Worm (Caenorhabditis elegans): ENCODE measurements around the gene F07B10.4.

The F07B10.4 gene

ce11 chrV:11263025-11263424 lies at the start of gene F07B10.4:
F07B10.4 (minus strand) TSS chrV:11263125.
- TF ChIP-seq ref-2 (tag; optimal IDR thresholded peaks at IDR 0.05) (no peak), C08G9.2 (tag; optimal IDR thresholded peaks at IDR 0.05) (no peak), T23F11.4 (GFP tag; optimal IDR thresholded peaks at IDR 0.05) (no peak), hlh-30 (tag; optimal IDR thresholded peaks at IDR 0.05; ENCODE audit: insufficient read depth) (no peak), che-1 (tag; optimal IDR thresholded peaks at IDR 0.05) (no peak), zip-5 (tag; optimal IDR thresholded peaks at IDR 0.05) (no peak), rnt-1 (tag; optimal IDR thresholded peaks at IDR 0.05) (no peak), unc-3 (GFP tag; conservative IDR thresholded peaks at IDR 0.05) (no peak), unc-3 (tag; optimal IDR thresholded peaks at IDR 0.05) (no peak), tbx-7 (tag; optimal IDR thresholded peaks at IDR 0.05) (no peak), ceh-48 (tag; optimal IDR thresholded peaks at IDR 0.05) (no peak), npax-4 (tag; optimal IDR thresholded peaks at IDR 0.05) (no peak), Y22D7AL.16 (tag; optimal IDR thresholded peaks at IDR 0.05) (no peak), pat-9 (tag; optimal IDR thresholded peaks at IDR 0.05) (no peak)

- TF ChIP-seq ceh-19 (GFP tag; optimal IDR thresholded peaks at IDR 0.05) (no peak), elt-2 (tag; optimal IDR thresholded peaks at IDR 0.05) (peak; percentile 95)
These were observed 48.1 kb upstream of the F07B10.4 start, which contains the start of gene T03F7.7 for ce11 chrV:11311013-11311472. T03F7.7 (plus strand) TSS chrV:11311422.

- TF ChIP-seq nfya-1 (tag; optimal IDR thresholded peaks at IDR 0.05) (peak; percentile 59), pat-9 (tag; optimal IDR thresholded peaks at IDR 0.05) (peak; percentile 19), hlh-6 (tag; optimal IDR thresholded peaks at IDR 0.05) (peak; percentile 15), ceh-34 (tag; optimal IDR thresholded peaks at IDR 0.05) (peak; percentile 6), rnt-1 (tag; optimal IDR thresholded peaks at IDR 0.05) (peak; percentile 66), unc-86 (tag; optimal IDR thresholded peaks at IDR 0.05) (no peak), gmeb-2 (tag; optimal IDR thresholded peaks at IDR 0.05) (no peak), unc-55 (GFP tag; optimal IDR thresholded peaks at IDR 0.05) (peak; percentile 55), ceh-18 (tag; optimal IDR thresholded peaks at IDR 0.05) (peak; percentile 85)
These were observed 46.0 kb upstream of the F07B10.4 start for ce11 chrV:11308915-11309314.

- TF ChIP-seq hlh-15 (tag; optimal IDR thresholded peaks at IDR 0.05) (no peak), pax-1 (tag; optimal IDR thresholded peaks at IDR 0.05) (no peak), tbx-7 (tag; optimal IDR thresholded peaks at IDR 0.05) (no peak), F13H6.1 (tag; optimal IDR thresholded peaks at IDR 0.05) (no peak), sox-4 (tag; optimal IDR thresholded peaks at IDR 0.05) (no peak), ceh-24 (tag; optimal IDR thresholded peaks at IDR 0.05) (no peak)
These were observed 45.4 kb upstream of the F07B10.4 start, which contains the start of gene snf-11 for ce11 chrV:11308346-11308745. snf-11 (minus strand) TSS chrV:11308446.

- TF ChIP-seq ceh-18 (tag; optimal IDR thresholded peaks at IDR 0.05) (peak; percentile 83), rnt-1 (tag; optimal IDR thresholded peaks at IDR 0.05) (peak; percentile 75), nfya-1 (tag; optimal IDR thresholded peaks at IDR 0.05) (peak; percentile 6), unc-55 (GFP tag; optimal IDR thresholded peaks at IDR 0.05) (peak; percentile 95), sdc-2 (tag; optimal IDR thresholded peaks at IDR 0.05) (no peak)
These were observed 44.9 kb upstream of the F07B10.4 start for ce11 chrV:11307781-11308180.

- TF ChIP-seq rnt-1 (tag; optimal IDR thresholded peaks at IDR 0.05) (no peak), elt-2 (tag; optimal IDR thresholded peaks at IDR 0.05) (no peak), tbx-2 (tag; optimal IDR thresholded peaks at IDR 0.05) (no peak), unc-86 (tag; optimal IDR thresholded peaks at IDR 0.05) (no peak), npax-4 (tag; optimal IDR thresholded peaks at IDR 0.05) (no peak), pax-1 (tag; optimal IDR thresholded peaks at IDR 0.05) (no peak), mec-3 (tag; optimal IDR thresholded peaks at IDR 0.05; ENCODE audit: borderline replicate concordance) (no peak), ceh-2 (tag; optimal IDR thresholded peaks at IDR 0.05) (no peak), hlh-8 (tag; optimal IDR thresholded peaks at IDR 0.05) (no peak), ttx-3 (tag; optimal IDR thresholded peaks at IDR 0.05) (no peak), ceh-45 (GFP tag; IDR thresholded peaks at IDR 0.05) (no peak), unc-3 (GFP tag; conservative IDR thresholded peaks at IDR 0.05) (no peak), unc-3 (tag; optimal IDR thresholded peaks at IDR 0.05) (no peak), eyg-1 (tag; optimal IDR thresholded peaks at IDR 0.05) (no peak), ceh-48 (tag; optimal IDR thresholded peaks at IDR 0.05) (no peak), che-1 (tag; optimal IDR thresholded peaks at IDR 0.05) (no peak)
These were observed 42.0 kb upstream of the F07B10.4 start, which contains the start of gene srh-45 for ce11 chrV:11304879-11305278. srh-45 (minus strand) TSS chrV:11304979.

Measured in whole organism, late embryonic.